Worm (Caenorhabditis elegans) whole organism, late embryonic: ENCODE data around the gene tut-1.

Experiments used
- C08G9.2 ChIP-seq: sonication (generic microtip); optimal IDR thresholded peaks from 2 replicates; lab custom pipeline; 2016; ENCODE audit warnings: mild to moderate bottlenecking, missing genetic modification characterization, moderate library complexity, missing compliant biosample characterization
- F13H6.1 ChIP-seq: sonication (generic microtip); optimal IDR thresholded peaks from 2 replicates; lab custom pipeline; 2016; ENCODE audit warnings: missing genetic modification characterization, missing compliant biosample characterization
- T23F11.4 ChIP-seq: fragments of 200-800 bp; sonication (Bioruptor generic); optimal IDR thresholded peaks from 2 replicates; lab custom pipeline; 2018; ENCODE audit warnings: mild to moderate bottlenecking, missing genetic modification characterization, missing compliant biosample characterization
- ceh-2 ChIP-seq: sonication (generic microtip); optimal IDR thresholded peaks from 2 replicates; lab custom pipeline; 2016; ENCODE audit warnings: missing genotype, missing genetic modification characterization, missing compliant biosample characterization
- ceh-30 ChIP-seq: fragments of 150-350 bp; optimal IDR thresholded peaks from 2 replicates; lab custom pipeline; 2014; ENCODE audit warnings: missing biosample characterization, missing genetic modification characterization
- ceh-31 ChIP-seq: sonication (generic microtip); optimal IDR thresholded peaks from 2 replicates; lab custom pipeline; 2016; ENCODE audit warnings: missing genetic modification characterization, missing compliant biosample characterization
- ceh-34 ChIP-seq: sonication (generic microtip); optimal IDR thresholded peaks from 2 replicates; lab custom pipeline; 2016; ENCODE audit warnings: mild to moderate bottlenecking, missing genetic modification characterization, missing compliant biosample characterization
- ceh-6 ChIP-seq: fragments of 200-800 bp; sonication (Bioruptor generic); optimal IDR thresholded peaks from 2 replicates; lab custom pipeline; 2018; ENCODE audit warnings: mild to moderate bottlenecking, missing genetic modification characterization, missing compliant biosample characterization
- ceh-9 ChIP-seq: sonication (generic microtip); optimal IDR thresholded peaks from 2 replicates; lab custom pipeline; 2016; ENCODE audit warnings: mild to moderate bottlenecking, missing genetic modification characterization, inconsistent platforms, missing compliant biosample characterization
- elt-2 ChIP-seq: sonication (generic microtip); optimal IDR thresholded peaks from 2 replicates; lab custom pipeline; 2016; ENCODE audit warnings: missing genetic modification reagents, missing genetic modification characterization, missing compliant biosample characterization
- ets-4 ChIP-seq: sonication (generic microtip); optimal IDR thresholded peaks from 2 replicates; lab custom pipeline; 2016; ENCODE audit warnings: missing genetic modification characterization, missing compliant biosample characterization
- eyg-1 ChIP-seq: sonication (generic microtip); optimal IDR thresholded peaks from 2 replicates; lab custom pipeline; 2016; ENCODE audit warnings: missing genotype, missing genetic modification characterization, missing compliant biosample characterization
- fkh-10 ChIP-seq: fragments of 150-350 bp; optimal IDR thresholded peaks from 2 replicates; lab custom pipeline; 2014; ENCODE audit warnings: missing biosample characterization, missing genetic modification reagents, missing genetic modification characterization
- gmeb-2 ChIP-seq: sonication (generic microtip); optimal IDR thresholded peaks from 2 replicates; lab custom pipeline; 2016; ENCODE audit warnings: missing genetic modification characterization, inconsistent platforms, missing compliant biosample characterization
- hlh-13 ChIP-seq: fragments of 200-800 bp; sonication (Bioruptor generic); optimal IDR thresholded peaks from 2 replicates; lab custom pipeline; 2018; ENCODE audit warnings: mild to moderate bottlenecking, missing genetic modification characterization, missing compliant biosample characterization
- hlh-15 ChIP-seq: sonication (generic microtip); optimal IDR thresholded peaks from 2 replicates; lab custom pipeline; 2016; ENCODE audit warnings: missing genetic modification characterization, missing compliant biosample characterization
- hlh-30 ChIP-seq: sonication (generic microtip); optimal IDR thresholded peaks from 2 replicates; lab custom pipeline; 2017; ENCODE audit warnings: antibody characterized with exemption, missing genetic modification characterization, missing compliant biosample characterization; ENCODE audit not compliant: insufficient read depth
- hlh-6 ChIP-seq: sonication (generic microtip); optimal IDR thresholded peaks from 2 replicates; lab custom pipeline; 2016; ENCODE audit warnings: missing genotype, missing genetic modification characterization, missing compliant biosample characterization
- lim-6 ChIP-seq: sonication (generic microtip); optimal IDR thresholded peaks from 2 replicates; lab custom pipeline; 2016; ENCODE audit warnings: missing genetic modification characterization, missing compliant biosample characterization
- lin-11 ChIP-seq: fragments of 200-800 bp; sonication (Bioruptor generic); optimal IDR thresholded peaks from 2 replicates; lab custom pipeline; 2018; ENCODE audit warnings: mild to moderate bottlenecking, missing genetic modification characterization, missing compliant biosample characterization
- mec-3 ChIP-seq: sonication (generic microtip); optimal IDR thresholded peaks from 2 replicates; lab custom pipeline; 2016; ENCODE audit warnings: borderline replicate concordance, missing genetic modification characterization, missing compliant biosample characterization
- nfya-1 ChIP-seq: sonication (generic microtip); optimal IDR thresholded peaks from 2 replicates; lab custom pipeline; 2017; ENCODE audit warnings: missing genetic modification characterization, mild to moderate bottlenecking, missing compliant biosample characterization, antibody characterized with exemption, moderate library complexity
- nhr-11 ChIP-seq: fragments of 150-350 bp; optimal IDR thresholded peaks from 2 replicates; lab custom pipeline; 2014; ENCODE audit warnings: missing biosample characterization, missing genetic modification characterization
- npax-4 ChIP-seq: sonication (generic microtip); optimal IDR thresholded peaks from 2 replicates; lab custom pipeline; 2016; ENCODE audit warnings: missing genetic modification characterization, missing compliant biosample characterization
- odd-2 ChIP-seq: sonication (generic microtip); optimal IDR thresholded peaks from 2 replicates; lab custom pipeline; 2017; ENCODE audit warnings: antibody characterized with exemption, mild to moderate bottlenecking, missing genetic modification characterization, missing compliant biosample characterization
- pat-9 ChIP-seq: fragments of 200-800 bp; sonication (Bioruptor generic); optimal IDR thresholded peaks from 2 replicates; lab custom pipeline; 2018; ENCODE audit warnings: mild to moderate bottlenecking, missing genetic modification characterization, moderate library complexity, missing compliant biosample characterization
- pax-1 ChIP-seq: fragments of 150-350 bp; optimal IDR thresholded peaks from 2 replicates; lab custom pipeline; 2014; ENCODE audit warnings: missing biosample characterization, missing genetic modification characterization
- pha-2 ChIP-seq: sonication (generic microtip); optimal IDR thresholded peaks from 2 replicates; lab custom pipeline; 2017; ENCODE audit warnings: mild to moderate bottlenecking, missing genetic modification characterization, missing compliant biosample characterization
- pha-4 ChIP-seq: fragments of 150-350 bp; optimal IDR thresholded peaks from 2 replicates; lab custom pipeline; 2018; ENCODE audit warnings: missing biosample characterization, missing genetic modification reagents, missing genetic modification characterization
- pqm-1 ChIP-seq: sonication (generic microtip); optimal IDR thresholded peaks from 2 replicates; lab custom pipeline; 2016; ENCODE audit warnings: missing genetic modification characterization, missing compliant biosample characterization
- ref-2 ChIP-seq: sonication (generic microtip); optimal IDR thresholded peaks from 2 replicates; lab custom pipeline; 2016; ENCODE audit warnings: missing genetic modification characterization, missing compliant biosample characterization
- rnt-1 ChIP-seq: sonication (generic microtip); optimal IDR thresholded peaks from 2 replicates; lab custom pipeline; 2016; ENCODE audit warnings: missing genetic modification characterization, missing compliant biosample characterization
- sox-4 ChIP-seq: sonication (generic microtip); optimal IDR thresholded peaks from 2 replicates; lab custom pipeline; 2017; ENCODE audit warnings: mild to moderate bottlenecking, missing genetic modification characterization, inconsistent platforms, missing compliant biosample characterization
- syd-9 ChIP-seq: sonication (generic microtip); optimal IDR thresholded peaks from 2 replicates; lab custom pipeline; 2016; ENCODE audit warnings: mild to moderate bottlenecking, missing genetic modification characterization, moderate library complexity, missing compliant biosample characterization
- ttx-3 ChIP-seq: sonication (generic microtip); optimal IDR thresholded peaks from 2 replicates; lab custom pipeline; 2016; ENCODE audit warnings: missing genetic modification reagents, missing genetic modification characterization, missing compliant biosample characterization
- unc-42 ChIP-seq: sonication (generic microtip); optimal IDR thresholded peaks from 2 replicates; lab custom pipeline; 2016; ENCODE audit warnings: missing genotype, missing genetic modification characterization, missing compliant biosample characterization
- ztf-16 ChIP-seq: sonication (generic microtip); optimal IDR thresholded peaks from 2 replicates; lab custom pipeline; 2017; ENCODE audit warnings: missing genetic modification characterization, missing compliant biosample characterization

The tut-1 gene

DNA sequence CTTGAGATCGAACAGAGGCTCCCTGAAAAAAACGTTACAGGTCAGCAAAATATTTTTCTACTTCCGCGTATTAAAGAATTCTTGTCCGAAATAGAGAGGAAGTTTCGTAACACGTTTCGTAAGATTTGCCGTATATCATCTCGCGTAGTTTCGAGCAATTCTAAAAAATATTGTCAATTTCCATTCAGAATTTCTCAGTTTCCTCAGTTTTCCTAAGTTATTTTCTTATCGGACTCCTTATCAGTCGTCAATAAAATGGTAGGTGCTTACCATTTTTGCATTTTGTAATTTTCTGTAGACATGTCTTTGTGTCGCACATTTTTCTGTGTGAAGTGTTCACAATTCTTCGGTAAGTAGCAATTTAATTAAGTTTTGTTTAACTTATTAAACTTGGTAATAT lies 38.4 kb upstream of the tut-1 start, which contains the start of gene Y38C1AA.19:
Gene Y38C1AA.19 (plus strand): TSS at position 301 of the 400 bp plus-strand sequence.
- TF ChIP-seq hlh-30 (no peak), ets-4 (tag; lab: Kevin White, UChicago) (no peak), pqm-1 (tag; lab: Kevin White, UChicago) (no peak), eyg-1 (tag; lab: Kevin White, UChicago) (no peak), fkh-10 (no peak), ceh-6 (GFP tag; lab: Kevin White, UChicago) (no peak), pat-9 (no peak), syd-9 (no peak), C08G9.2 (tag; lab: Kevin White, UChicago) (no peak), elt-2 (tag; lab: Kevin White, UChicago) (no peak), odd-2 (tag; lab: Kevin White, UChicago) (no peak), rnt-1 (tag; lab: Kevin White, UChicago) (no peak), lin-11 (tag; lab: Kevin White, UChicago) (no peak)

DNA sequence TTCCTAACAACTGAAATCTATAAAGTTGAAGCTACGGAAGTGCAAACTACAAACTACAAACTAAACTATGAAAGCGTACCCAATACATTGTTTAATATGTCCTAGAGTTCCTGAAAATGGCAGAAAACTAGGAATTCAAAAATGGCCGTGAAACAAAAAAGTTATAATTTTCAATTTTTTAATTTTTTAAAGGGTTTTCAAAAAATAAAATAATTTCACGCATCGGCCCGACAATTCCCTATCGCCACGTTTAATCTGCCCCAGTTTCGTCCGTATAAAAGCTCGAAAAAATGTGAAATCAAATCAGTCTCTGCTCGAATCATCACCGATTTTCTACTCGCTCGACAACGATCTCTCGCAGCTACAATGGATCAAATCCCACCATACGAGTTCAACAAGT lies 37.2 kb upstream of the tut-1 start, which contains the start of gene Y38C1AA.7:
Gene Y38C1AA.7 (plus strand): TSS at position 301 of the 400 bp plus-strand sequence.
- TF ChIP-seq syd-9 (no peak), ceh-9 (no peak), ref-2 (tag; lab: Kevin White, UChicago) (no peak), npax-4 (tag; lab: Kevin White, UChicago) (no peak), hlh-13 (GFP tag; lab: Kevin White, UChicago) (no peak), mec-3 (tag; lab: Kevin White, UChicago) (no peak), ceh-2 (tag; lab: Kevin White, UChicago) (no peak), ceh-31 (no peak), hlh-6 (tag; lab: Kevin White, UChicago) (no peak)

DNA sequence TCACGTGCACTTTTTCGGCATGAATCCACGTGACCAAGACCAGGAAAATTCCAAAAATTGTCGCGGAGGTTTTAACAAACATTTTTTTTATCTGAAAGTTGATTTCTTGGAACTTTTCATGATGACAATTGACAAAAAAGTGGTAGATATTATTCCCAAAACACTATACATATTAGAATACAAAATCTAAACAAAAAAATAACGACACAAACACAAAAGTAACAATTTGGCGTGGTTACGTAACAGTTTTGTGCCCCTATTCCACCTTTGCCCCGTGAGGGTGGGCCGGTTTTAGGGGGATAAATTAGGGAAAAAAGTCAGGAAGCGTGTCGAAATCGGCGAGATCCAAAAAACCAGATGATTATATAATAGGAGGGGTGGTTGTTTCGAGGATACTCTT lies 36.3 kb upstream of the tut-1 start, which contains the start of gene gegf-1:
Gene gegf-1 (minus strand): TSS at position 101 of the 400 bp plus-strand sequence.
- TF ChIP-seq pha-4 (tag; lab: Kevin White, UChicago), result no peak
- no peak for TF ChIP-seq sox-4 (tag; lab: Kevin White, UChicago)
- TF ChIP-seq pha-2, result no peak
- TF ChIP-seq ceh-30 (tag; lab: Kevin White, UChicago), result no peak
- TF ChIP-seq nfya-1 (tag; lab: Kevin White, UChicago), result no peak
- no peak for TF ChIP-seq ceh-9
- no peak for TF ChIP-seq hlh-15 (tag; lab: Kevin White, UChicago)
- no peak for TF ChIP-seq pat-9
- TF ChIP-seq T23F11.4 (GFP tag; lab: Kevin White, UChicago), result no peak
- no peak for TF ChIP-seq odd-2 (tag; lab: Kevin White, UChicago)
- no peak for TF ChIP-seq pqm-1 (tag; lab: Kevin White, UChicago)
- TF ChIP-seq, all 69 proteins: peak for 0

DNA sequence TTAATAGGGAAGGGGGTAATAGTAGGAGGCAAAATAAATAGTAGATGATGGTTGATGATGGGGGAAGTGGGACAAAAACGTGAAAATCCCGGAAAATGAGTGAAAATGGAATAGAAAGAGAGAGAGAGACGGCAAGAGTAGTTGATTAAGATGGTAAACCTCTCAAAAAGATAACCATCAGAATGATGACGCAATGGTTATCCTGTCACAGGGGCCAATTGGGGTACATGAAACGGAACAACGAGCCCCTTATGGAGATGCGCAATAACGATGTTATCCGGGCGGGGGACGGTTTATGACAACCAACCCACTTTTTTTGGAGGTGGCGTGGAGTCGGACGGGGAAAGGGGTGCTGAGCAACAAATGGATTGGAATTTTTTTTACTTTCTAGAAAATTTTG lies 28.3 kb upstream of the tut-1 start:
- TF ChIP-seq pha-2 (no peak), unc-42 (tag; lab: Kevin White, UChicago) (no peak), elt-2 (tag; lab: Kevin White, UChicago) (no peak), gmeb-2 (no peak), lin-11 (tag; lab: Kevin White, UChicago) (no peak), pha-4 (tag; lab: Kevin White, UChicago) (no peak), ttx-3 (no peak)

DNA sequence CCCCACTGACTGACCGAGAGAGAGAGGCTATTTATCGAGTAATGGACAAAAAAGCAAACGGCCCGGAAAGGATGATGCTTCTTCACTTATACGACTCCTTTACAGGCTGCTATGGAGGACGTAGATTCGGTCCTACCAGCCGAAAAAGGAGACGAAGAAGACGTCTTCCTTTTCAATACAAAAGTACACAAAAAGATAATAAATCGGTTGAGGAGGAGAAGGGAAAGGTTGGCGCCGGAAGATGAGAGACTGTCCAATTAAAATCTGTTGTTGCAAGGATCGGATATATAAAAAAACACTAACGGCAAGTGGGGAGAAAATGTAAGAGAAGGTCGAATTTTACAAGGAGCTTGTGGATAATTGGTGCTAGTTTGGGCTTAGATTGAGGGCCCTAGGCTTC lies 27.2 kb upstream of the tut-1 start:
- TF ChIP-seq ztf-16 (tag; lab: Kevin White, UChicago) (no peak), ceh-34 (no peak), F13H6.1 (tag; lab: Kevin White, UChicago) (no peak), ceh-9 (no peak), ref-2 (tag; lab: Kevin White, UChicago) (no peak), lim-6 (tag; lab: Kevin White, UChicago) (no peak), npax-4 (tag; lab: Kevin White, UChicago) (no peak), ttx-3 (no peak), nhr-11 (tag; lab: Kevin White, UChicago) (no peak), odd-2 (tag; lab: Kevin White, UChicago) (no peak), C08G9.2 (tag; lab: Kevin White, UChicago) (no peak), pat-9 (no peak), ceh-2 (tag; lab: Kevin White, UChicago) (no peak), pax-1 (tag; lab: Kevin White, UChicago) (no peak)
